Fruit fly (Drosophila melanogaster) whole organism, embryonic: ENCODE results near the gene ebd2.

Experiments
- CG1529 ChIP-seq: fragments of 200-800 bp; sonication (Bioruptor generic); optimal IDR thresholded peaks from 3 replicates; lab custom pipeline; 2018; ENCODE audit warnings: missing biosample characterization, missing genetic modification characterization
- CG17385 ChIP-seq: fragments of 200-800 bp; sonication (Bioruptor generic); optimal IDR thresholded peaks from 3 replicates; lab custom pipeline; 2018; ENCODE audit warnings: missing biosample characterization, mild to moderate bottlenecking, missing genetic modification characterization
- CG3407 ChIP-seq: fragments of 200-800 bp; sonication (Bioruptor generic); optimal IDR thresholded peaks from 2 replicates; lab custom pipeline; 2018; ENCODE audit warnings: missing biosample characterization, mild to moderate bottlenecking, missing genetic modification characterization
- CG9817 ChIP-seq: fragments of 200-800 bp; sonication (Bioruptor generic); optimal IDR thresholded peaks from 2 replicates; lab custom pipeline; 2018; ENCODE audit warnings: missing biosample characterization, mild to moderate bottlenecking, missing genetic modification characterization, moderate library complexity

DNA sequence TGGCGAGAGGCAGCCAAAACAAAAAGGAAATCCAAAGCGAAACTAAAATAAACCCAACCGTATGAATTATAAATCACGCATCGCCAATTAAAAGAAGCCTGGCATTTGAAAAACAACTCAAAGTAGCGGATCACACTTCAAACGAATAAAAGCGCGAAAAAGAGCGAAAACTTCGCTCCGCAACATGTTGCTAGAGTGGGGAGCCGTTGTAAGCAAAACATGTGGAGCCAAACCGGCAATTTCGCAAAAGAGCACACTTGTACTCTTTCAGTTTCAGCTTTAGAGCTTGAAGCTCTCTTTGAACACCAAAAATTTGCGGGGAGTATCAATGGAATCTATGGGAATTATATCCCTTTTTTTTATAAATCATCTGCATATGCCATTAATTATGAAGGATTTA lies 32.7 kb upstream of the ebd2 start:
- no peak for TF ChIP-seq CG1529 (GFP tag; lab: Kevin White, UChicago)
- TF ChIP-seq CG17385 (GFP tag; lab: Kevin White, UChicago), result no peak
- TF ChIP-seq CG9817 (tag; lab: Kevin White, UChicago), result no peak
- TF ChIP-seq CG3407, result no peak
